Worm (Caenorhabditis elegans): ENCODE data around the gene lgc-44.

Gene lgc-44

ce11 chrV:11621276-11621675, 51.1 kb downstream of the lgc-44 start:
- TF ChIP-seq hmg-1.1 (GFP tag; IDR thresholded peaks at IDR 0.05), result 0 out of 2 replicates have a peak, but pooled peaks have one; percentile 23
- no peak for TF ChIP-seq mdt-29 (GFP tag; IDR thresholded peaks at IDR 0.05)
- no peak for TF ChIP-seq ztf-11 (tag; optimal IDR thresholded peaks at IDR 0.05)
- TF ChIP-seq Y48G9A.11 (GFP tag; IDR thresholded peaks at IDR 0.05), result no peak
- TF ChIP-seq mep-1 (tag; optimal IDR thresholded peaks at IDR 0.05), result no peak
- peak in 1 of 2 experiments; percentile 99 for TF ChIP-seq unc-62 (GFP tag; optimal IDR thresholded peaks at IDR 0.05 in 1 of 2)
- no peak for TF ChIP-seq unc-62 (tag; optimal IDR thresholded peaks at IDR 0.05)
- no peak for TF ChIP-seq F49E8.2 (tag; optimal IDR thresholded peaks at IDR 0.05; ENCODE audit: borderline replicate concordance)
- TF ChIP-seq lsy-2 (tag; optimal IDR thresholded peaks at IDR 0.05), result peak in 1 of 2 experiments; percentile 17
- no peak for TF ChIP-seq nhr-10 (tag; optimal IDR thresholded peaks at IDR 0.05)
- no peak for TF ChIP-seq vab-7 (GFP tag; IDR thresholded peaks at IDR 0.05)
- no peak for TF ChIP-seq nhr-6 (tag; optimal IDR thresholded peaks at IDR 0.05)
- no peak for TF ChIP-seq egl-27 (tag; optimal IDR thresholded peaks at IDR 0.05)
- no peak for TF ChIP-seq nhr-28 (tag; optimal IDR thresholded peaks at IDR 0.05)
- no peak for TF ChIP-seq egl-43 (GFP tag; IDR thresholded peaks at IDR 0.05)
- no peak for TF ChIP-seq duxl-1 (tag; optimal IDR thresholded peaks at IDR 0.05; ENCODE audit: poor library complexity)
- no peak for TF ChIP-seq F26F4.8 (GFP tag; conservative IDR thresholded peaks at IDR 0.05)
- TF ChIP-seq nhr-77 (tag; optimal IDR thresholded peaks at IDR 0.05), result no peak
- TF ChIP-seq lim-7 (GFP tag; IDR thresholded peaks at IDR 0.05), result no peak
- no peak for TF ChIP-seq daf-12 (tag; optimal IDR thresholded peaks at IDR 0.05)
- TF ChIP-seq php-3 (GFP tag; IDR thresholded peaks at IDR 0.05), result no peak
- no peak for TF ChIP-seq fos-1 (tag; optimal IDR thresholded peaks at IDR 0.05)
- TF ChIP-seq set-16 (GFP tag; IDR thresholded peaks at IDR 0.05), result no peak
- peak; percentile 1 for TF ChIP-seq hlh-30 (tag; optimal IDR thresholded peaks at IDR 0.05; ENCODE audit: insufficient read depth)
- no peak for TF ChIP-seq lin-39 (tag; optimal IDR thresholded peaks at IDR 0.05)
- TF ChIP-seq madf-5 (GFP tag; IDR thresholded peaks at IDR 0.05), result no peak
- TF ChIP-seq madf-9 (GFP tag; conservative IDR thresholded peaks at IDR 0.05), result no peak
- no peak for TF ChIP-seq F10B5.3 (tag; optimal IDR thresholded peaks at IDR 0.05)
- TF ChIP-seq attf-4 (tag; optimal IDR thresholded peaks at IDR 0.05), result no peak
- no peak for TF ChIP-seq aha-1 (tag)
- no peak for TF ChIP-seq nhr-102 (tag; optimal IDR thresholded peaks at IDR 0.05)
- TF ChIP-seq lir-3 (tag; optimal IDR thresholded peaks at IDR 0.05), result no peak
- TF ChIP-seq ceh-28 (tag; optimal IDR thresholded peaks at IDR 0.05), result no peak
- TF ChIP-seq snpc-1.2 (GFP tag; IDR thresholded peaks at IDR 0.05), result no peak
- no peak for TF ChIP-seq ZK546.5 (tag; optimal IDR thresholded peaks at IDR 0.05)
- no peak for TF ChIP-seq lin-38 (GFP tag; IDR thresholded peaks at IDR 0.05)
- no peak for TF ChIP-seq nhr-111 (GFP tag; optimal IDR thresholded peaks at IDR 0.05)

ce11 chrV:11620081-11620480, 52.3 kb downstream of the lgc-44 start:
- TF ChIP-seq unc-62 (GFP tag; optimal IDR thresholded peaks at IDR 0.05 in 1 of 2), result peak in 1 of 2 experiments; percentile 47
- no peak for TF ChIP-seq unc-62 (tag; optimal IDR thresholded peaks at IDR 0.05)
- no peak for TF ChIP-seq set-16 (GFP tag; IDR thresholded peaks at IDR 0.05)

All from whole organism, L4 larva.